Worm (Caenorhabditis elegans) whole organism, L3 larva: ENCODE data around the gene F19B2.7.

Source experiments
- ama-1 ChIP-seq: fragments of 150-350 bp; optimal IDR thresholded peaks from 2 replicates; lab custom pipeline; 2018
- elt-2 ChIP-seq: sonication (generic microtip); optimal IDR thresholded peaks from 2 replicates; lab custom pipeline; 2016; ENCODE audit warnings: missing genetic modification reagents, mild to moderate bottlenecking, missing genetic modification characterization, missing compliant biosample characterization
- fkh-10 ChIP-seq: sonication (generic microtip); optimal IDR thresholded peaks from 2 replicates; lab custom pipeline; 2017; ENCODE audit warnings: missing biosample characterization, missing genetic modification reagents, missing genetic modification characterization
- fos-1 ChIP-seq: fragments of 150-350 bp; optimal IDR thresholded peaks from 2 replicates; lab custom pipeline; 2014; ENCODE audit warnings: missing biosample characterization, missing genetic modification characterization
- jun-1 ChIP-seq: fragments of 150-350 bp; optimal IDR thresholded peaks from 2 replicates; lab custom pipeline; 2014; ENCODE audit warnings: missing biosample characterization, missing genetic modification reagents, missing genetic modification characterization
- lsy-12 ChIP-seq: sonication (generic microtip); optimal IDR thresholded peaks from 2 replicates; lab custom pipeline; 2016; ENCODE audit warnings: mild to moderate bottlenecking, missing genetic modification characterization, missing compliant biosample characterization
- snpc-4 ChIP-seq: fragments of 150-350 bp; optimal IDR thresholded peaks from 2 replicates; lab custom pipeline; 2014; ENCODE audit warnings: missing biosample characterization, missing genetic modification characterization
- zag-1 ChIP-seq: fragments of 150-350 bp; optimal IDR thresholded peaks from 2 replicates; lab custom pipeline; 2014; ENCODE audit warnings: missing biosample characterization, missing genetic modification characterization

DNA sequence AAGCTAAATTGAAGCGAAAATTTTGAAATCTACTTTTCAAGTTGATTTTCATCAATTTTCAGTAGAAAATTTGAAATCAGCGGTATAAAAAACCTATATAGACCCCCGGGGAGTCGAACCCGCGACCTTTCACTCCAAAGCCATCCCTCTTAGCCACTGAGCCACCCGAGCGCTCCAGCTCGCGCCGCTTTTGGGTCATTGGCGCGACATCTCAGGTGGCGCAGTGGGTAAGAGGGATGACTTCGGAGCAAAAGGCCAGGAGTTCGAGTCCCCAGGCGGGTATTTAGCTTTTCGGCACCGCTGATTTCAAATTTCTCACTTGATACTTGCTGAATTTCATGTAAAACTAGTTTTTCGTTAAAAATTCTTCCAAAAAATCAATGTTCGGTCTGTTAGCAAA, 24.9 kb upstream of the F19B2.7 start:
- TF ChIP-seq fkh-10 (GFP tag; lab: Kevin White, UChicago) (no peak), ama-1 (no peak), elt-2 (tag; lab: Kevin White, UChicago) (no peak), lsy-12 (tag; lab: Kevin White, UChicago) (no peak), jun-1 (tag; lab: Kevin White, UChicago) (no peak), snpc-4 (no peak), zag-1 (no peak), fos-1 (no peak)
